Fruit fly (Drosophila melanogaster) whole organism, embryonic: ENCODE measurements around the gene CG43993.

Source experiments
- Antp ChIP-seq: fragments of 200-800 bp; sonication (Bioruptor generic); optimal IDR thresholded peaks from 3 replicates; lab custom pipeline; 2016; ENCODE audit warnings: missing biosample characterization, missing genetic modification characterization
- CG10366 ChIP-seq: fragments of 200-800 bp; sonication (Bioruptor generic); IDR thresholded peaks from 2 replicates; pipeline ENCODE4 v1.3.6; 2022; ENCODE audit warnings: missing biosample characterization, missing genetic modification characterization
- CG10462 ChIP-seq: fragments of 200-800 bp; sonication (Bioruptor generic); optimal IDR thresholded peaks from 2 replicates; lab custom pipeline; 2016; ENCODE audit warnings: missing biosample characterization, missing genetic modification characterization
- CG11456 ChIP-seq: fragments of 200-800 bp; sonication (Bioruptor generic); IDR thresholded peaks from 3 replicates; pipeline ENCODE4 v1.3.6; 2022; ENCODE audit warnings: missing biosample characterization, missing genetic modification characterization
- CG11504 ChIP-seq: fragments of 200-800 bp; sonication (Bioruptor generic); optimal IDR thresholded peaks from 3 replicates; lab custom pipeline; 2019; ENCODE audit warnings: missing biosample characterization, mild to moderate bottlenecking, missing genetic modification characterization, moderate library complexity
- CG12155 ChIP-seq: fragments of 200-800 bp; sonication (Bioruptor generic); optimal IDR thresholded peaks from 3 replicates; lab custom pipeline; 2016; ENCODE audit warnings: missing biosample characterization, missing genetic modification characterization
- CG1233 ChIP-seq: fragments of 200-800 bp; sonication (Bioruptor generic); optimal IDR thresholded peaks from 4 replicates; lab custom pipeline; 2018; ENCODE audit warnings: missing biosample characterization, mild to moderate bottlenecking, missing genetic modification characterization
- CG12942 ChIP-seq: fragments of 200-800 bp; sonication (Bioruptor generic); optimal IDR thresholded peaks from 3 replicates; lab custom pipeline; 2016; ENCODE audit warnings: missing biosample characterization, missing genetic modification characterization
- CG13424 ChIP-seq: fragments of 200-800 bp; sonication (Bioruptor generic); optimal IDR thresholded peaks from 2 replicates; lab custom pipeline; 2019; ENCODE audit warnings: missing biosample characterization, mild to moderate bottlenecking, missing genetic modification characterization, moderate library complexity
- CG14667 ChIP-seq: fragments of 200-800 bp; sonication (Bioruptor generic); IDR thresholded peaks from 2 replicates; pipeline ENCODE4 v1.3.6; 2022; ENCODE audit warnings: missing biosample characterization, missing genetic modification characterization
- CG17829 ChIP-seq: fragments of 200-800 bp; optimal IDR thresholded peaks from 2 replicates; lab custom pipeline; 2019; ENCODE audit warnings: missing biosample characterization, mild to moderate bottlenecking, missing genetic modification characterization, moderate library complexity
- CG18262 ChIP-seq: fragments of 200-800 bp; optimal IDR thresholded peaks from 3 replicates; lab custom pipeline; 2019; ENCODE audit warnings: missing biosample characterization, mild to moderate bottlenecking, missing genetic modification characterization, moderate library complexity
- CG18599 ChIP-seq: fragments of 200-800 bp; sonication (Bioruptor generic); optimal IDR thresholded peaks from 3 replicates; lab custom pipeline; 2017; ENCODE audit warnings: missing biosample characterization, missing genetic modification characterization, mild to moderate bottlenecking, moderate library complexity, missing genetic modification reagents
- CG2712 ChIP-seq: fragments of 200-800 bp; optimal IDR thresholded peaks from 3 replicates; lab custom pipeline; 2019; ENCODE audit warnings: missing biosample characterization, mild to moderate bottlenecking, missing genetic modification characterization, moderate library complexity
- CG31224 ChIP-seq: fragments of 200-800 bp; sonication (Bioruptor generic); IDR thresholded peaks from 2 replicates; pipeline ENCODE4 v1.3.6; 2022; ENCODE audit warnings: missing biosample characterization, missing genetic modification characterization
- CG32532 ChIP-seq: fragments of 200-800 bp; sonication (Bioruptor generic); IDR thresholded peaks from 2 replicates; pipeline ENCODE4 v1.3.6; 2022; ENCODE audit warnings: missing biosample characterization, missing genetic modification characterization
- CG34422 ChIP-seq: fragments of 200-800 bp; sonication (Bioruptor generic); IDR thresholded peaks from 3 replicates; pipeline ENCODE4 v1.3.6; 2022; ENCODE audit warnings: missing biosample characterization, missing genetic modification characterization
- CG3847 ChIP-seq: fragments of 200-800 bp; sonication (Bioruptor generic); IDR thresholded peaks from 2 replicates; pipeline ENCODE4 v1.3.6; 2022; ENCODE audit warnings: missing biosample characterization, missing genetic modification characterization
- CG8388 ChIP-seq: fragments of 200-800 bp; sonication (Bioruptor generic); optimal IDR thresholded peaks from 2 replicates; lab custom pipeline; 2019; ENCODE audit warnings: missing biosample characterization, mild to moderate bottlenecking, missing genetic modification characterization, moderate library complexity
- CG9727 ChIP-seq: fragments of 200-800 bp; sonication (Bioruptor generic); optimal IDR thresholded peaks from 3 replicates; lab custom pipeline; 2017; ENCODE audit warnings: missing biosample characterization, mild to moderate bottlenecking, missing genetic modification characterization
- Chrac-16 ChIP-seq: fragments of 200-800 bp; sonication (Bioruptor generic); optimal IDR thresholded peaks from 3 replicates; lab custom pipeline; 2016; ENCODE audit warnings: missing biosample characterization, missing genetic modification characterization
- CoRest ChIP-seq: fragments of 200-800 bp; sonication (Bioruptor generic); optimal IDR thresholded peaks from 3 replicates; lab custom pipeline; 2018; ENCODE audit warnings: missing biosample characterization, mild to moderate bottlenecking, missing genetic modification characterization, moderate library complexity
- E2f1 ChIP-seq: fragments of 200-800 bp; sonication (Bioruptor generic); IDR thresholded peaks from 2 replicates; pipeline ENCODE4 v1.3.6; 2022; ENCODE audit warnings: missing biosample characterization, missing genetic modification characterization
- Fer1 ChIP-seq: fragments of 200-800 bp; sonication (Bioruptor generic); optimal IDR thresholded peaks from 2 replicates; lab custom pipeline; 2017; ENCODE audit warnings: missing biosample characterization, mild to moderate bottlenecking, missing genetic modification characterization
- Fer3 ChIP-seq: fragments of 200-800 bp; sonication (Bioruptor generic); optimal IDR thresholded peaks from 2 replicates; lab custom pipeline; 2018; ENCODE audit warnings: missing biosample characterization, mild to moderate bottlenecking, missing genetic modification characterization, moderate library complexity
- HLH3B ChIP-seq: fragments of 200-800 bp; sonication (Bioruptor generic); IDR thresholded peaks from 2 replicates; pipeline ENCODE4 v1.3.6; 2022; ENCODE audit warnings: missing biosample characterization, missing genetic modification characterization
- PHDP ChIP-seq: fragments of 200-800 bp; sonication (Bioruptor generic); optimal IDR thresholded peaks from 3 replicates; lab custom pipeline; 2018; ENCODE audit warnings: missing biosample characterization, mild to moderate bottlenecking, missing genetic modification characterization, moderate library complexity
- Rfx ChIP-seq: fragments of 200-800 bp; sonication (Bioruptor generic); IDR thresholded peaks from 2 replicates; pipeline ENCODE4 v1.3.6; 2022; ENCODE audit warnings: missing biosample characterization, missing genetic modification characterization
- Sin3A ChIP-seq: fragments of >200 bp; optimal IDR thresholded peaks from 2 replicates; lab custom pipeline; 2018
- Sox102F ChIP-seq: fragments of 200-800 bp; sonication (Bioruptor generic); optimal IDR thresholded peaks from 2 replicates; lab custom pipeline; 2018; ENCODE audit warnings: missing biosample characterization, mild to moderate bottlenecking, missing genetic modification characterization, moderate library complexity
- Sry-β ChIP-seq: fragments of 200-800 bp; sonication (Bioruptor generic); optimal IDR thresholded peaks from 2 replicates; lab custom pipeline; 2018; ENCODE audit warnings: missing biosample characterization, mild to moderate bottlenecking, missing genetic modification characterization, moderate library complexity
- Xbp1 ChIP-seq: fragments of 200-800 bp; sonication (Bioruptor generic); optimal IDR thresholded peaks from 3 replicates; lab custom pipeline; 2016; ENCODE audit warnings: missing biosample characterization, mild to moderate bottlenecking, missing genetic modification characterization
- al ChIP-seq: fragments of 200-800 bp; sonication (Bioruptor generic); IDR thresholded peaks from 2 replicates; pipeline ENCODE4 v1.3.6; 2022; ENCODE audit warnings: missing biosample characterization, missing genetic modification characterization
- chn ChIP-seq: fragments of 200-800 bp; sonication (Bioruptor generic); optimal IDR thresholded peaks from 2 replicates; lab custom pipeline; 2016; ENCODE audit warnings: missing biosample characterization, missing genetic modification characterization
- esg ChIP-seq: fragments of 200-800 bp; sonication (Bioruptor generic); conservative IDR thresholded peaks from 2 replicates; pipeline ENCODE4 v1.3.6; 2022; ENCODE audit warnings: missing biosample characterization, missing genetic modification characterization
- fd96Cb ChIP-seq: fragments of 200-800 bp; sonication (Bioruptor generic); optimal IDR thresholded peaks from 2 replicates; lab custom pipeline; 2018; ENCODE audit warnings: missing biosample characterization, mild to moderate bottlenecking, missing genetic modification characterization, moderate library complexity
- gcm ChIP-seq: fragments of 200-800 bp; sonication (Bioruptor generic); optimal IDR thresholded peaks from 2 replicates; lab custom pipeline; 2019; ENCODE audit warnings: missing biosample characterization, mild to moderate bottlenecking, missing genetic modification characterization, moderate library complexity
- grau ChIP-seq: fragments of 200-800 bp; optimal IDR thresholded peaks from 3 replicates; lab custom pipeline; 2019; ENCODE audit warnings: missing biosample characterization, mild to moderate bottlenecking, missing genetic modification characterization, moderate library complexity
- her ChIP-seq: fragments of 200-800 bp; sonication (Bioruptor generic); optimal IDR thresholded peaks from 2 replicates; lab custom pipeline; 2016; ENCODE audit warnings: missing biosample characterization, missing genetic modification characterization
- hkb ChIP-seq, 2 experiments: fragments of 200-800 bp in 1 of 2; fragments of >200 bp in 1 of 2; sonication (Bioruptor generic) in 1 of 2; IDR thresholded peaks in 1 of 2; optimal IDR thresholded peaks in 1 of 2; 2 replicates each; pipeline versions ENCODE4 v1.3.6 to Lab custom; 2017 to 2022; ENCODE audit warnings: missing biosample characterization in 1 of 2, missing genetic modification characterization in 1 of 2
- hth ChIP-seq: fragments of >200 bp; optimal IDR thresholded peaks from 2 replicates; lab custom pipeline; 2017; ENCODE audit warnings: inconsistent platforms
- lab ChIP-seq: fragments of 200-800 bp; sonication (Bioruptor generic); optimal IDR thresholded peaks from 3 replicates; lab custom pipeline; 2017; ENCODE audit warnings: missing biosample characterization, missing genetic modification characterization, mild to moderate bottlenecking, moderate library complexity, missing genetic modification reagents
- lmd ChIP-seq: fragments of 200-800 bp; sonication (Bioruptor generic); IDR thresholded peaks from 2 replicates; pipeline ENCODE4 v1.3.6; 2022; ENCODE audit warnings: missing biosample characterization, missing genetic modification characterization
- mam ChIP-seq: fragments of 200-800 bp; sonication (Bioruptor generic); optimal IDR thresholded peaks from 3 replicates; lab custom pipeline; 2016; ENCODE audit warnings: missing biosample characterization, missing genetic modification characterization
- otp ChIP-seq: fragments of 200-800 bp; sonication (Bioruptor generic); IDR thresholded peaks from 3 replicates; pipeline ENCODE4, ENCODE4 v1.3.6; 2022; ENCODE audit warnings: missing biosample characterization, missing genetic modification characterization
- row ChIP-seq: fragments of 200-800 bp; sonication (Bioruptor generic); IDR thresholded peaks from 3 replicates; pipeline ENCODE4 v1.3.6; 2022; ENCODE audit warnings: missing biosample characterization, missing genetic modification characterization
- slbo ChIP-seq: fragments of 200-800 bp; sonication (Bioruptor generic); IDR thresholded peaks from 2 replicates; pipeline ENCODE4 v1.3.6; 2022; ENCODE audit warnings: missing biosample characterization, missing genetic modification characterization
- ssp ChIP-seq: fragments of 200-800 bp; sonication (Bioruptor generic); IDR thresholded peaks from 2 replicates; pipeline ENCODE4 v1.3.6; 2022; ENCODE audit warnings: missing biosample characterization, missing genetic modification characterization
- twi ChIP-seq: fragments of 200-800 bp; optimal IDR thresholded peaks from 2 replicates; lab custom pipeline; 2019; ENCODE audit warnings: missing biosample characterization, mild to moderate bottlenecking, missing genetic modification characterization, moderate library complexity
- unpg ChIP-seq: fragments of 200-800 bp; sonication (Bioruptor generic); optimal IDR thresholded peaks from 3 replicates; lab custom pipeline; 2018; ENCODE audit warnings: missing biosample characterization, mild to moderate bottlenecking, missing genetic modification characterization, moderate library complexity
- vvl ChIP-seq: fragments of 200-800 bp; sonication (Bioruptor generic); IDR thresholded peaks from 2 replicates; pipeline ENCODE4 v1.3.6; 2022; ENCODE audit warnings: missing biosample characterization, missing genetic modification characterization

The CG43993 gene

DNA sequence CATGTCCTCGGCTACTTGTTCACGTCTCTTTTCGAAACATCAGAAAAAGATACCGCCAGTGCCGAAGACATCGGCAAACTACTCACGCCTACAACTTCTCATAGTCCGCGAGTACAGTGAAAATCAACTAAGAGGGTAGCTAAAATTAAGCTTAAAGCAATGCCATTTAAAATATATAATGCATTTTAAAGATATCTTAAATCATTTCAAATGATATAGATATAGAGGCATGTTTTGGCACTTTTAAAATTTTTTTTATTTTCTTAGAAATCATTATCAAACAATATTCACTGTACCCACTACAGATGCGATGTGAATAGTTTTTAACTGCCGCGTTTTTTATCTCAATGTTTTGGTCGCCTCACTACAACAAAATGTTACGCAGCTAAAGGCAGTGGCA lies 18.3 kb downstream of the CG43993 start (continued):
- TF ChIP-seq mam (GFP tag; lab: Kevin White, UChicago) (no peak), HLH3B (peak; percentile 48; the same call in 1 of the 2 replicates), CG34422 (GFP tag; lab: Robert Waterston, UW) (peak; percentile 60; the same call in 2 of the 3 replicates), Chrac-16 (GFP tag; lab: Kevin White, UChicago) (no peak), ssp (GFP tag; lab: Robert Waterston, UW) (0 out of 2 replicates have a peak, but pooled peaks have one; percentile 13), CG8388 (peak; percentile 4), vvl (GFP tag; lab: Robert Waterston, UW) (peak; percentile 61), fd96Cb (tag; lab: Kevin White, UChicago) (peak; percentile 34), CG1233 (GFP tag; lab: Kevin White, UChicago) (no peak), grau (peak; percentile 82), CG3847 (GFP tag; lab: Robert Waterston, UW) (peak; percentile 23; the same call in 1 of the 2 replicates), chn (GFP tag; lab: Kevin White, UChicago) (no peak), CG12942 (GFP tag; lab: Kevin White, UChicago) (no peak), row (GFP tag; lab: Robert Waterston, UW) (peak; percentile 68), Rfx (GFP tag; lab: Robert Waterston, UW) (peak; percentile 61), PHDP (tag; lab: Kevin White, UChicago) (peak; percentile 39), gcm (peak; percentile 11), CoRest (peak; percentile 30), hth (lab: Kevin White, UChicago) (no peak), unpg (GFP tag; lab: Kevin White, UChicago) (peak; percentile 61), twi (tag; lab: Kevin White, UChicago) (no peak), lmd (0 out of 2 replicates have a peak, but pooled peaks have one; percentile 32), otp (GFP tag; lab: Robert Waterston, UW) (0 out of 3 replicates have a peak, but pooled peaks have one; percentile 38), CG17829 (peak; percentile 6), CG9727 (GFP tag; lab: Kevin White, UChicago) (peak; percentile 38), CG11504 (tag; lab: Kevin White, UChicago) (peak; percentile 52), Fer3 (peak; percentile 28), CG14667 (peak; percentile 44; the same call in 1 of the 2 replicates), her (no peak), E2f1 (GFP tag; lab: Robert Waterston, UW) (peak; percentile 33; the same call in 1 of the 2 replicates), CG18599 (GFP tag; lab: Kevin White, UChicago) (peak; percentile 40), CG32532 (GFP tag; lab: Robert Waterston, UW) (peak; percentile 65), CG18262 (tag; lab: Kevin White, UChicago) (peak; percentile 31), Fer1 (peak; percentile 34), Sox102F (GFP tag; lab: Kevin White, UChicago) (peak; percentile 33), Xbp1 (GFP tag; lab: Kevin White, UChicago) (peak; percentile 7), Sry-β (GFP tag; lab: Kevin White, UChicago) (no peak), CG11456 (GFP tag; lab: Robert Waterston, UW) (no peak), CG10366 (peak; percentile 50), hkb (optimal IDR thresholded peaks at IDR 0.05; lab: Kevin White, UChicago) (no peak), hkb (GFP tag; IDR thresholded peaks at IDR 0.05; lab: Robert Waterston, UW) (peak; percentile 60; the same call in 1 of the 2 replicates), al (peak; percentile 45; the same call in 1 of the 2 replicates), esg (GFP tag; lab: Robert Waterston, UW) (peak; percentile 34; the same call in 1 of the 2 replicates), CG2712 (tag; lab: Kevin White, UChicago) (peak; percentile 49), lab (GFP tag; lab: Kevin White, UChicago) (peak; percentile 17), CG10462 (GFP tag; lab: Kevin White, UChicago) (no peak), Antp (no peak), CG31224 (GFP tag; lab: Robert Waterston, UW) (peak; percentile 39; the same call in 1 of the 2 replicates), CG12155 (GFP tag; lab: Kevin White, UChicago) (peak; percentile 11), Sin3A (lab: Kevin White, UChicago) (no peak), slbo (peak; percentile 65), CG13424 (tag; lab: Kevin White, UChicago) (peak; percentile 28)
